Fruit fly (Drosophila melanogaster): Measurements from ENCODE around the gene CG3815.
A peak's percentile ranks its signal among the peaks of the same experiment; 100 is the strongest.

DNA sequence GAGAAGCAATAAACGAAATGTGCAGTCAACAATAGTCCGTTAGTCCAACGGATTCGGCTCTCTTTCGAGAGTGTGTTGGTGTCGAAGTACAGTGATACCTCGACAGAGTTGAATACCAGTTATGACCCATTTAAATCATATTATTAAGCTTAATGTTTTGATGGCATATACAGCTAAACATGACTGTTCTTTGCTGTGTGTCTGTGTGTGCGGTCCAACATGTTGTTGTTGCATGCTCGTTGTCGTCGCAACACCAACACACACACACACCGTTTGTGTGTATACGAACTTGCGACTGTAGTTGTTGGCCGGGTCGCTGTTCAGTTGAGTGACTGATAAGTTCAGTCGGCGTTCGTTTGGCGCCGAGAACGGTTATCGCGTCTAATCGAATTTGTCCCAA is 13.7 kb downstream of the CG3815 start, which contains the start of gene CG15894:
- TF ChIP-seq CG14655 (GFP tag; optimal IDR thresholded peaks at IDR 0.05) (peak; percentile 21), fd96Ca (GFP tag; IDR thresholded peaks at IDR 0.05) (0 out of 3 replicates have a peak, but pooled peaks have one; percentile 32), CG15710 (tag; optimal IDR thresholded peaks at IDR 0.05) (peak; percentile 1), Pif1B (GFP tag; optimal IDR thresholded peaks at IDR 0.05) (no peak), CG12605 (GFP tag; IDR thresholded peaks at IDR 0.05) (no peak), EcR (GFP tag; optimal IDR thresholded peaks at IDR 0.05) (no peak), CG13204 (GFP tag; optimal IDR thresholded peaks at IDR 0.05) (no peak)
